Fruit fly (Drosophila melanogaster) Kc167 (cell line): Measurements from ENCODE around the gene Clp.

Experiments
- Myc ChIP-seq: fragments of >200 bp; optimal IDR thresholded peaks from 2 replicates; lab custom pipeline; 2017; ENCODE audit warnings: missing external identifiers
- Sin3A ChIP-seq: fragments of >200 bp; optimal IDR thresholded peaks from 2 replicates; lab custom pipeline; 2018; ENCODE audit warnings: missing external identifiers
- insv ChIP-seq: fragments of >200 bp; optimal IDR thresholded peaks from 3 replicates; lab custom pipeline; 2018; ENCODE audit warnings: missing external identifiers
- psq ChIP-seq: fragments of >200 bp; optimal IDR thresholded peaks from 2 replicates; lab custom pipeline; 2017; ENCODE audit warnings: missing external identifiers
- ttk ChIP-seq: sonication (Bioruptor generic); optimal IDR thresholded peaks from 2 replicates; lab custom pipeline; 2017; ENCODE audit warnings: missing external identifiers

Clp gene

dm6 chr2L:868961-869360, 49.2 kb downstream of the Clp start:
- TF ChIP-seq psq: no peak
- TF ChIP-seq ttk: peak; percentile 51

- no peak for TF ChIP-seq psq
These were observed 49.8 kb downstream of the Clp start, which contains the start of gene dbe for dm6 chr2L:869497-870040. dbe (minus strand) TSS chr2L:869857.

- TF ChIP-seq Sin3A (lab: Kevin White, UChicago) (no peak), insv (lab: Kevin White, UChicago) (no peak), Myc (lab: Kevin White, UChicago) (no peak)
These were observed 50.5 kb downstream of the Clp start, which contains the start of gene PNUTS for dm6 chr2L:870285-870684. PNUTS (plus strand) TSS chr2L:870465.
